Worm (Caenorhabditis elegans) whole organism, late embryonic: ENCODE data around the gene F20E11.18.
"Not testable (repeated sequence)": the region's sequence is repeated elsewhere in the genome, so short reads cannot be mapped to it uniquely, and the experiment has no call there.

Experiments
- C38D4.7 ChIP-seq: fragments of 200-800 bp; sonication (Bioruptor generic); optimal IDR thresholded peaks from 2 replicates; lab custom pipeline; 2018; ENCODE audit warnings: mild to moderate bottlenecking, missing genetic modification characterization, moderate library complexity, missing compliant biosample characterization
- K02D7.2 ChIP-seq: sonication (generic microtip); optimal IDR thresholded peaks from 2 replicates; lab custom pipeline; 2017; ENCODE audit warnings: mild to moderate bottlenecking, missing genetic modification characterization, missing compliant biosample characterization
- K09A11.1 ChIP-seq: sonication (generic microtip); optimal IDR thresholded peaks from 2 replicates; lab custom pipeline; 2017; ENCODE audit warnings: antibody characterized with exemption, mild to moderate bottlenecking, missing genetic modification characterization, missing compliant biosample characterization; ENCODE audit not compliant: insufficient read depth
- Y22D7AL.16 ChIP-seq: sonication (generic microtip); optimal IDR thresholded peaks from 2 replicates; lab custom pipeline; 2016; ENCODE audit warnings: missing genetic modification characterization, missing compliant biosample characterization
- ahr-1 ChIP-seq: sonication (generic microtip); optimal IDR thresholded peaks from 2 replicates; lab custom pipeline; 2016; ENCODE audit warnings: missing genetic modification characterization, missing compliant biosample characterization
- ama-1 ChIP-seq: fragments of 150-350 bp; optimal IDR thresholded peaks from 2 replicates; lab custom pipeline; 2014
- ceh-14 ChIP-seq: sonication (generic microtip); optimal IDR thresholded peaks from 2 replicates; lab custom pipeline; 2016; ENCODE audit warnings: missing genotype, missing genetic modification characterization, missing compliant biosample characterization
- ceh-34 ChIP-seq: sonication (generic microtip); optimal IDR thresholded peaks from 2 replicates; lab custom pipeline; 2016; ENCODE audit warnings: mild to moderate bottlenecking, missing genetic modification characterization, missing compliant biosample characterization
- ceh-45 ChIP-seq: fragments of 200-800 bp; sonication (Bioruptor generic); IDR thresholded peaks from 2 replicates; pipeline ENCODE4 v1.3.6; 2022; ENCODE audit warnings: missing genetic modification reagents, missing genetic modification characterization, missing compliant biosample characterization
- ceh-6 ChIP-seq: fragments of 200-800 bp; sonication (Bioruptor generic); optimal IDR thresholded peaks from 2 replicates; lab custom pipeline; 2018; ENCODE audit warnings: mild to moderate bottlenecking, missing genetic modification characterization, missing compliant biosample characterization
- che-1 ChIP-seq: sonication (generic microtip); optimal IDR thresholded peaks from 2 replicates; lab custom pipeline; 2016; ENCODE audit warnings: mild to moderate bottlenecking, missing genetic modification characterization, missing compliant biosample characterization
- dmd-4 ChIP-seq: sonication (generic microtip); optimal IDR thresholded peaks from 2 replicates; lab custom pipeline; 2016; ENCODE audit warnings: borderline replicate concordance, missing genetic modification characterization, missing compliant biosample characterization
- dve-1 ChIP-seq: sonication (generic microtip); optimal IDR thresholded peaks from 2 replicates; lab custom pipeline; 2017; ENCODE audit warnings: antibody characterized with exemption, mild to moderate bottlenecking, missing genetic modification characterization, missing compliant biosample characterization
- ets-4 ChIP-seq: sonication (generic microtip); optimal IDR thresholded peaks from 2 replicates; lab custom pipeline; 2016; ENCODE audit warnings: missing genetic modification characterization, missing compliant biosample characterization
- eyg-1 ChIP-seq: sonication (generic microtip); optimal IDR thresholded peaks from 2 replicates; lab custom pipeline; 2016; ENCODE audit warnings: missing genotype, missing genetic modification characterization, missing compliant biosample characterization
- fkh-6 ChIP-seq: sonication (generic microtip); optimal IDR thresholded peaks from 2 replicates; lab custom pipeline; 2016; ENCODE audit warnings: missing genetic modification characterization, missing compliant biosample characterization
- lim-6 ChIP-seq: sonication (generic microtip); optimal IDR thresholded peaks from 2 replicates; lab custom pipeline; 2016; ENCODE audit warnings: missing genetic modification characterization, missing compliant biosample characterization
- nfya-1 ChIP-seq: sonication (generic microtip); optimal IDR thresholded peaks from 2 replicates; lab custom pipeline; 2017; ENCODE audit warnings: missing genetic modification characterization, mild to moderate bottlenecking, missing compliant biosample characterization, antibody characterized with exemption, moderate library complexity
- nhr-11 ChIP-seq: fragments of 150-350 bp; optimal IDR thresholded peaks from 2 replicates; lab custom pipeline; 2014; ENCODE audit warnings: missing biosample characterization, missing genetic modification characterization
- nhr-232 ChIP-seq: sonication (generic microtip); optimal IDR thresholded peaks from 2 replicates; lab custom pipeline; 2016; ENCODE audit warnings: missing genetic modification characterization, missing compliant biosample characterization
- npax-4 ChIP-seq: sonication (generic microtip); optimal IDR thresholded peaks from 2 replicates; lab custom pipeline; 2016; ENCODE audit warnings: missing genetic modification characterization, missing compliant biosample characterization
- odd-2 ChIP-seq: sonication (generic microtip); optimal IDR thresholded peaks from 2 replicates; lab custom pipeline; 2017; ENCODE audit warnings: antibody characterized with exemption, mild to moderate bottlenecking, missing genetic modification characterization, missing compliant biosample characterization
- pag-3 ChIP-seq: sonication (generic microtip); optimal IDR thresholded peaks from 2 replicates; lab custom pipeline; 2016; ENCODE audit warnings: missing compliant biosample characterization, missing genetic modification characterization, borderline replicate concordance
- pat-9 ChIP-seq: fragments of 200-800 bp; sonication (Bioruptor generic); optimal IDR thresholded peaks from 2 replicates; lab custom pipeline; 2018; ENCODE audit warnings: mild to moderate bottlenecking, missing genetic modification characterization, moderate library complexity, missing compliant biosample characterization
- pax-1 ChIP-seq: fragments of 150-350 bp; optimal IDR thresholded peaks from 2 replicates; lab custom pipeline; 2014; ENCODE audit warnings: missing biosample characterization, missing genetic modification characterization
- pqm-1 ChIP-seq: sonication (generic microtip); optimal IDR thresholded peaks from 2 replicates; lab custom pipeline; 2016; ENCODE audit warnings: missing genetic modification characterization, missing compliant biosample characterization
- pros-1 ChIP-seq: fragments of 150-350 bp; optimal IDR thresholded peaks from 2 replicates; lab custom pipeline; 2014; ENCODE audit warnings: missing biosample characterization, missing genetic modification reagents, missing genetic modification characterization
- rnt-1 ChIP-seq: sonication (generic microtip); optimal IDR thresholded peaks from 2 replicates; lab custom pipeline; 2016; ENCODE audit warnings: missing genetic modification characterization, missing compliant biosample characterization
- sdc-2 ChIP-seq: sonication (generic microtip); optimal IDR thresholded peaks from 2 replicates; lab custom pipeline; 2016; ENCODE audit warnings: missing genotype, missing genetic modification characterization, missing compliant biosample characterization
- sox-2 ChIP-seq: fragments of 200-800 bp; sonication (Bioruptor generic); IDR thresholded peaks from 2 replicates; pipeline ENCODE4 v1.3.6; 2022; ENCODE audit warnings: missing genetic modification reagents, missing genetic modification characterization, missing compliant biosample characterization
- sox-4 ChIP-seq: sonication (generic microtip); optimal IDR thresholded peaks from 2 replicates; lab custom pipeline; 2017; ENCODE audit warnings: mild to moderate bottlenecking, missing genetic modification characterization, inconsistent platforms, missing compliant biosample characterization
- tbx-2 ChIP-seq: sonication (generic microtip); optimal IDR thresholded peaks from 2 replicates; lab custom pipeline; 2016; ENCODE audit warnings: missing genetic modification characterization, missing compliant biosample characterization
- tbx-7 ChIP-seq: sonication (generic microtip); optimal IDR thresholded peaks from 2 replicates; lab custom pipeline; 2016; ENCODE audit warnings: missing genotype, missing genetic modification characterization, missing compliant biosample characterization
- unc-42 ChIP-seq: sonication (generic microtip); optimal IDR thresholded peaks from 2 replicates; lab custom pipeline; 2016; ENCODE audit warnings: missing genotype, missing genetic modification characterization, missing compliant biosample characterization
- unc-86 ChIP-seq: sonication (generic microtip); optimal IDR thresholded peaks from 2 replicates; lab custom pipeline; 2016; ENCODE audit warnings: missing genetic modification characterization, missing compliant biosample characterization
- ztf-16 ChIP-seq: sonication (generic microtip); optimal IDR thresholded peaks from 2 replicates; lab custom pipeline; 2017; ENCODE audit warnings: missing genetic modification characterization, missing compliant biosample characterization

The F20E11.18 gene

DNA sequence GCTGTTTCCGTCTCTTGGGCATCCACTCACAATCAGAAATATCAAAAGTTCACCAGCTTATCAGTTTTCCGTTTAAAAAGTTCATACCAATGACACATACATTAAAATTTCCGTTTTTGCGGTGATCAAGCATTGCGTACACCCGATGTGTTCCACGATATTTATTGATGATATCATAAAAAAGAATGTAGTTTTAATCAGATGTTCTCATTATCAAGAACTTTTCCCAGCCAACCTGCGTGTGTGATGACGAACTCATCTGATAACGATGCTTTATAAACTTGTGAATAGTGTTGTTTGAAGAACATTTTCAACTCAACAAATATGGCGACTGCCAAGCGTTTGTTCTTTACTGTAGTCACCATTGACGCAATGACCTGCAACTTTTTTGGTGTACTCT is 19.6 kb downstream of the F20E11.18 start, which contains the start of gene clc-21:
Gene clc-21 (plus strand): TSS at position 301 of the 400 bp plus-strand sequence.
- TF ChIP-seq ceh-45 (GFP tag; lab: Robert Waterston, UW) (no peak), ama-1 (lab: Kevin White, UChicago) (no peak), Y22D7AL.16 (tag; lab: Kevin White, UChicago) (no peak), lim-6 (no peak), rnt-1 (tag; lab: Kevin White, UChicago) (no peak), pros-1 (tag; lab: Kevin White, UChicago) (no peak), dmd-4 (tag; lab: Kevin White, UChicago) (no peak), unc-86 (tag; lab: Kevin White, UChicago) (no peak), K09A11.1 (tag; lab: Kevin White, UChicago) (no peak), ahr-1 (tag; lab: Kevin White, UChicago) (no peak), pax-1 (no peak), pat-9 (tag; lab: Kevin White, UChicago) (no peak), ets-4 (tag; lab: Kevin White, UChicago) (no peak), nhr-232 (tag; lab: Kevin White, UChicago) (no peak), nfya-1 (no peak), sdc-2 (tag; lab: Kevin White, UChicago) (no peak), fkh-6 (no peak), che-1 (no peak), sox-4 (tag; lab: Kevin White, UChicago) (no peak)

DNA sequence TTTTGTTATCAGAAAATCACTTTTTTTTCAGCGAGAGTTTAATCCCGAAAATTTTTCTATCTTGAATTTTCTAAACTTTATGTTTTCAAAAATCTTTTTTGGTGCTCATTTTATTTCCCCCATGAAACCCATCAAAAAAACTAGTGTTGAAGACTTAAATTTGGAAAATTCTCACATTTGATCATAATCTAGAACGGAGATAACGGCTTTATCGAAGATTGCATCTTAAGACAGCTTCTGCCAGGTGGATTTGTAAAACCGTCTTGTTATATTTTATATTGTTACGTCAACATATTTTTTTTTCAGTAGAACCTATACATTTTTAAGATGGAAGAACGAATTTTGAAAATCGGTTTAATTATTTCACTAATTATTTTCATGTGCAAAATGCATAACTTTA is 21.4 kb downstream of the F20E11.18 start, which contains the start of gene T27C5.12:
Gene T27C5.12 (plus strand): TSS at position 301 of the 400 bp plus-strand sequence.
- TF ChIP-seq K02D7.2, result no peak
- no peak for TF ChIP-seq tbx-2 (tag; lab: Kevin White, UChicago)
- TF ChIP-seq ceh-6 (GFP tag; lab: Kevin White, UChicago), result no peak
- no peak for TF ChIP-seq ztf-16 (tag; lab: Kevin White, UChicago)
- no peak for TF ChIP-seq tbx-7 (tag; lab: Kevin White, UChicago)
- no peak for TF ChIP-seq ets-4 (tag; lab: Kevin White, UChicago)
- TF ChIP-seq unc-86 (tag; lab: Kevin White, UChicago), result no peak
- TF ChIP-seq ama-1 (lab: Kevin White, UChicago), result no peak
- no peak for TF ChIP-seq sox-2 (GFP tag; lab: Robert Waterston, UW)
- no peak for TF ChIP-seq pqm-1 (tag; lab: Kevin White, UChicago)
- TF ChIP-seq nfya-1, result no peak
- no peak for TF ChIP-seq ceh-45 (GFP tag; lab: Robert Waterston, UW)
- no peak for TF ChIP-seq pat-9 (tag; lab: Kevin White, UChicago)
- TF ChIP-seq pag-3 (tag; lab: Kevin White, UChicago), result no peak
- no peak for TF ChIP-seq unc-42 (tag; lab: Kevin White, UChicago)
- no peak for TF ChIP-seq ceh-14 (tag; lab: Kevin White, UChicago)
- no peak for TF ChIP-seq eyg-1 (tag; lab: Kevin White, UChicago)
- no peak for TF ChIP-seq ceh-34 (tag; lab: Kevin White, UChicago)
- no peak for TF ChIP-seq C38D4.7 (GFP tag; lab: Kevin White, UChicago)
- TF ChIP-seq K09A11.1 (tag; lab: Kevin White, UChicago), result no peak

DNA sequence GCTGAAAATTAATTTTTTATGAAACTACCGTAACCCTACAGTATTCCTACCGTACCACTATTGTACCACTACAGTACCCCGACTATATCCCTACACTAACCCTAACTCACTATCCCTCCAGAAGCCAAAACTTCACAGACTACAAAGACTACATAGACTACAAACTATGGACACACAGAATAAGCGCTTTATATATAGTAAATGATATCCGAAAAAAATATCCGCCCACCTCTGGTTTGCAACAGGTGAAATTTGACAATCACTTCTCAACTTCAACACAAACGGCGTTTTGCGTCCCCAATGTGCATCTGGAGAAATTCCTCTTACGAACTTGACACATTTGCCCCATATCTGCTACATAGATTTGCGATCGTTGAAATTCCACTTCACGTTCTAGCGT is 26.4 kb downstream of the F20E11.18 start, which contains the start of gene srh-132:
Gene srh-132 (plus strand): TSS at position 301 of the 400 bp plus-strand sequence.
- not testable (repeated sequence) for TF ChIP-seq npax-4 (tag; lab: Kevin White, UChicago); ama-1 (lab: Kevin White, UChicago); ceh-45 (GFP tag; lab: Robert Waterston, UW)

DNA sequence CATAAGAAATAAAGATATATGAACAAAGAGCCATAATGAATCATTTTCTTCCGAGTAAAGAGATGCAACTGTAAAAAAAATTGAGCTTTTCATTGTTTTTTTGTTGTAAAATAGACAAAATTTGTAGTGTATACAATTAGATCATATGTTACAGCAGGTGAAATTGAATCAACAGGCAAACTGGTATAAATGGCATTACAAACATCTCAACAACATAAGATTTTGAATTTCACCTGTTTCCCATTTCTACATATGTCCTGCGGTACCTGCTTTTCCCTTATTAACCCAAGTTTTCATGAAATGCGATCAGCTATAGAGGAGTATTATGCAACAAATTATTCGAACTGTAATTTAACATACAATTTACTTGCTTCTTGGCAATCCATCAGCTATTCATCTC is 41.0 kb downstream of the F20E11.18 start, which contains the start of gene srh-120:
Gene srh-120 (plus strand): TSS at position 301 of the 400 bp plus-strand sequence.
- TF ChIP-seq ztf-16 (tag; lab: Kevin White, UChicago) (no peak), dve-1 (tag; lab: Kevin White, UChicago) (no peak), nhr-11 (tag; lab: Kevin White, UChicago) (no peak), tbx-2 (tag; lab: Kevin White, UChicago) (no peak), odd-2 (tag; lab: Kevin White, UChicago) (no peak)
